Worm (Caenorhabditis elegans): Measurements from ENCODE around the gene twk-39.
"Not testable (repeated sequence)": the region's sequence is repeated elsewhere in the genome, so short reads cannot be mapped to it uniquely, and the experiment has no call there.

twk-39 gene

ce11 chrIII:11785961-11786360 is 9.6 kb upstream of the twk-39 start, which contains the start of gene tbx-38:
tbx-38 (minus strand) TSS chrIII:11786061.
- no peak for TF ChIP-seq K12H6.12 (tag; optimal IDR thresholded peaks at IDR 0.05)
- 0 out of 2 replicates have a peak, but pooled peaks have one; percentile 36 for TF ChIP-seq zfh-2 (GFP tag; conservative IDR thresholded peaks at IDR 0.05)

- not testable (repeated sequence) for TF ChIP-seq ztf-26 (tag; optimal IDR thresholded peaks at IDR 0.05); bed-2 (GFP tag; IDR thresholded peaks at IDR 0.05); zfh-2 (GFP tag; conservative IDR thresholded peaks at IDR 0.05)
Observed at ce11 chrIII:11787376-11787775, 8.2 kb upstream of the twk-39 start, which contains the start of gene C24H11.1. C24H11.1 (plus strand) TSS chrIII:11787676.

- no peak for TF ChIP-seq Y53G8AR.9 (GFP tag; conservative IDR thresholded peaks at IDR 0.05)
- TF ChIP-seq K12H6.12 (tag; optimal IDR thresholded peaks at IDR 0.05) = no peak
- peak; percentile 67 for TF ChIP-seq snpc-4 (GFP tag; optimal IDR thresholded peaks at IDR 0.05)
- TF ChIP-seq snpc-4 (tag; optimal IDR thresholded peaks at IDR 0.05) = peak in 3 of 4 experiments; percentile 63 to 86 (median 80)
- TF ChIP-seq nhr-120 (GFP tag; IDR thresholded peaks at IDR 0.05) = no peak
- TF ChIP-seq snpc-1.1 (tag; optimal IDR thresholded peaks at IDR 0.05; ENCODE audit: insufficient read depth) = peak; percentile 60
- no peak for TF ChIP-seq dpff-1 (tag; optimal IDR thresholded peaks at IDR 0.05)
- no peak for TF ChIP-seq fkh-3 (tag; optimal IDR thresholded peaks at IDR 0.05)
Observed at ce11 chrIII:11789480-11789879, 6.1 kb upstream of the twk-39 start.

- TF ChIP-seq snpc-3.4 (tag; optimal IDR thresholded peaks at IDR 0.05) = peak; percentile 52
- TF ChIP-seq repo-1 (tag; optimal IDR thresholded peaks at IDR 0.05) = peak; percentile 73
- peak; percentile 46 for TF ChIP-seq ceh-27 (GFP tag; optimal IDR thresholded peaks at IDR 0.05)
- peak; percentile 80 for TF ChIP-seq dox-1 (GFP tag; IDR thresholded peaks at IDR 0.05)
- TF ChIP-seq K12H6.12 (tag; optimal IDR thresholded peaks at IDR 0.05) = peak; percentile 56
- TF ChIP-seq egl-44 (GFP tag; IDR thresholded peaks at IDR 0.05) = peak; percentile 82; the same call in 1 of the 2 replicates
- TF ChIP-seq K11D2.4 (GFP tag; IDR thresholded peaks at IDR 0.05) = 0 out of 2 replicates have a peak, but pooled peaks have one; percentile 39
- 0 out of 2 replicates have a peak, but pooled peaks have one; percentile 12 for TF ChIP-seq Y67H2A.10 (GFP tag; conservative IDR thresholded peaks at IDR 0.05)
- TF ChIP-seq cebp-1 (GFP tag; IDR thresholded peaks at IDR 0.05); ama-1 (optimal IDR thresholded peaks at IDR 0.05): not testable (repeated sequence)
- peak; percentile 70 for TF ChIP-seq cebp-1 (tag; optimal IDR thresholded peaks at IDR 0.05)
- TF ChIP-seq ztf-18 (tag; optimal IDR thresholded peaks at IDR 0.05) = peak; percentile 51
- peak in 1 of 3 experiments; percentile 35 for TF ChIP-seq lin-35 (GFP tag; optimal IDR thresholded peaks at IDR 0.05)
- TF ChIP-seq hmg-1.2 (GFP tag; IDR thresholded peaks at IDR 0.05) = peak; percentile 74
- TF ChIP-seq aptf-3 (GFP tag; IDR thresholded peaks at IDR 0.05) = peak; percentile 83; the same call in 1 of the 2 replicates
- peak; percentile 8 for TF ChIP-seq snpc-4 (GFP tag; optimal IDR thresholded peaks at IDR 0.05)
- peak; percentile 6 to 92 (median 69) for TF ChIP-seq snpc-4 (tag; optimal IDR thresholded peaks at IDR 0.05)
- TF ChIP-seq snpc-1.3 (tag; optimal IDR thresholded peaks at IDR 0.05; ENCODE audit: insufficient read depth) = peak; percentile 22
- peak; percentile 73 for TF ChIP-seq let-526 (GFP tag; IDR thresholded peaks at IDR 0.05)
- peak; percentile 64 for TF ChIP-seq nhr-90 (tag; optimal IDR thresholded peaks at IDR 0.05)
- TF ChIP-seq rec-8 (tag; optimal IDR thresholded peaks at IDR 0.05) = peak; percentile 64 to 65
- peak; percentile 3 for TF ChIP-seq mes-4 (tag; optimal IDR thresholded peaks at IDR 0.05)
- TF ChIP-seq egrh-3 (GFP tag; IDR thresholded peaks at IDR 0.05) = 0 out of 2 replicates have a peak, but pooled peaks have one; percentile 25
- peak; percentile 59 for TF ChIP-seq mel-28 (tag; optimal IDR thresholded peaks at IDR 0.05; ENCODE audit: borderline replicate concordance)
- TF ChIP-seq ama-1 (GFP tag; optimal IDR thresholded peaks at IDR 0.05) = peak in 1 of 2 experiments; percentile 60
- peak; percentile 76 for TF ChIP-seq nfyb-1 (GFP tag; IDR thresholded peaks at IDR 0.05)
- peak; percentile 70 for TF ChIP-seq fkh-3 (tag; optimal IDR thresholded peaks at IDR 0.05)
- peak; percentile 61; the same call in 1 of the 2 replicates for TF ChIP-seq rcor-1 (GFP tag; IDR thresholded peaks at IDR 0.05)
- TF ChIP-seq cebp-2 (GFP tag; IDR thresholded peaks at IDR 0.05) = peak; percentile 68; the same call in 1 of the 2 replicates
- peak; percentile 32 for TF ChIP-seq snpc-1.1 (tag; optimal IDR thresholded peaks at IDR 0.05; ENCODE audit: insufficient read depth)
- TF ChIP-seq die-1 (tag; optimal IDR thresholded peaks at IDR 0.05) = peak; percentile 66
- peak; percentile 12 for TF ChIP-seq nhr-80 (tag; optimal IDR thresholded peaks at IDR 0.05)
Observed at ce11 chrIII:11792295-11793256, 3.0 kb upstream of the twk-39 start, which contains the start of gene C24H11.2. C24H11.2 (minus strand) TSS chrIII:11792345.
